Fruit fly (Drosophila melanogaster): ENCODE data around the gene CG45263.

DNA sequence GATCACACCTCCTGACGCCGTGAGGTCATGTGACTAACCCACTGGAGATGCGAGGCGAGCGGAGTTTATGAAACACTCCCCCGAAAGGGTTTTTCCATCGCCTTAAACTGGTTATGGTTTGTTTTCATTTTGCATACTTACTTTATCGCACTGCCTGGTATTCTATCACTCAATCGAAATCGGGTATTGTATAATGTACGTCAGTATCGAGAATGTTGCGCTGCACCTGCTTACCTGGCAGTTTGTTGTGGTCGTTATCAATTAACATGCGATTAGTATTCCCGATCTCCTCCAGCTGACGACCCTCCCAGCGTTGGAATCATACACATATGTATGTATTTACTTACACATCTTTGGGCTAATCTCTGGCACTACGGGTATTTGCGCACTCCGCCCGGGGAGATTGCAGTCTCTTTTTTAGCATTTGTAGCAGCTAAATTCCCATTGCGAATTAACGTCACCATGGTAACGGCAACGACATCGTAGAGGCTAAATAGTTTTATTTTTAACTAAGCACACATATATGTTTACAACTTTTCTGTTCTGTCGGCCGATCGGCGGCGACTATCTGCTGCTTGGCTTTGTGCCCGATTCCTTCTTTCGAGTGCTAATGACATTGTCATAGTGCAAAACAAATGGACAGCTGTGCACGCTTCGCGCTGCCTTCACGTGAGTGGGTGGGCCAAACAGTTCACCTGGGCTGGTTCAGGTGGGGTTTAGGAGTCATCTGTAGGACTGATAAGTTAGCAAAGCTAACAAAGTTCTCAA is 124.3 kb downstream of the CG45263 start:
- TF ChIP-seq CG9948 (tag; optimal IDR thresholded peaks at IDR 0.05): no peak
- no peak; the same call in 1 of the 2 replicates for TF ChIP-seq CG12605 (GFP tag; IDR thresholded peaks at IDR 0.05)
- no peak; the same call in 1 of the 2 replicates for TF ChIP-seq CG32121 (GFP tag; IDR thresholded peaks at IDR 0.05)
- TF ChIP-seq EcR (GFP tag; optimal IDR thresholded peaks at IDR 0.05): no peak
- no peak for TF ChIP-seq CG10348 (GFP tag; IDR thresholded peaks at IDR 0.05)
- no peak for TF ChIP-seq CG34367 (tag; optimal IDR thresholded peaks at IDR 0.05)
- TF ChIP-seq CG8301 (tag; optimal IDR thresholded peaks at IDR 0.05): no peak
